Worm (Caenorhabditis elegans): ENCODE measurements around the gene glt-4.
A peak's percentile ranks its signal among the peaks of the same experiment; 100 is the strongest.

Gene glt-4

DNA sequence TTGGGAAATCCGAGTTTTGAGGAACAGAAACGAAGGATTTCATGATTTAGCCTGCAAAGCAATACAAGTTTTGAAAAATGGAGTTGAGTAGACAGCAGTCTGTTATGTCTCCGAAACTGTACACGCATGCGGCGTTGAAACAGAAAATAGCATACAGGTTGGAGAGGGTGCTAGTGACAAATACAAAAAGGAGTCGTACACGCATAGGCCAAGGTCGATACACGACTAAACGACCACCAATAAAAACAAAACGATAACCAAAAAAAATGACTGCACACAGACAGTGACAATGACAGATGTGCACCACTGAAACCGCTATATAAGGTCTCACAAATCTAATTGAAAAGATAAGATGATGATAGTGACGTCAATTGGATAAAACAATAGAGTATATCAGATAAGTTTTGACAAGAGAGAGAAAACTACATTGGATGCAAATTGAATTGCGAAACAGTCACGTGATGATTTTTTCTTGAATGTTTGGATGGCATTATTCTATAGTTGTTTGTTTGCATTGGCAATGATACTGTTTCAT, 45.7 kb downstream of the glt-4 start, which contains the start of gene fah-1:
Gene fah-1 (minus strand): TSS at position 51 of the 535 bp plus-strand sequence.
- TF ChIP-seq elt-2 (tag; optimal IDR thresholded peaks at IDR 0.05), result peak; percentile 22
- no peak for TF ChIP-seq lin-11 (tag; optimal IDR thresholded peaks at IDR 0.05)
- TF ChIP-seq hlh-30 (tag; optimal IDR thresholded peaks at IDR 0.05; ENCODE audit: insufficient read depth), result peak; percentile 61

DNA sequence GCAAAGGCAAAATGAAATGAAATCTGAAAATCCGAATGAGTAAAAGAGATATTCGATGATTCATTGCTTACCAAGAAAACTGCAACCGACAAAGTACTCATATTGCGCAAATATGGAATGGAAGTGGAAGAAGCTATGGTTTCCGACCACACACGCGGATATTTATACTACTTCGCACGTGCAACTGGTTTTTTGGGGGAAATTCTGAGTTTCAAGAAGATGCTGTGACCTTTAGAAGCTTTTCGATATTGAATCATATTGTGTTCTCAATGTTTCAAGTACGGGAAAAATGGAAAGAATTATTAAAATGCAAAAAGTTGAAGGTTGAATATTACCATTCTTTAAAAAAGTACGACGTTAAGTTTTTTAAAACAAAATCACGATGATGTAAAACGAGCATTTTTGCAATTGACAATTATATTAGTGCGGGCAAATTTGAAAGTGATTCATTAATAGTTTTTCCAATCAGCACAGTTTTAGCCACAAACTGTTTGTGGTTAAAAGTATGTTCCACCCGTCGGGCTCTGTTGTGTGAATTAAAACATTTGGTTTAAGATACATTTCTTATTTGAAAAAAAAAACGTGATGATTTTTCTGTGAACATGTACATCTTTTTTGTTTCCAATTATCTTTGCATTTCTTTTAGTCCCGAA, 47.7 kb downstream of the glt-4 start, which contains the start of the genes grl-6 and K10C2.6:
Gene grl-6 (minus strand): TSS at position 101 of the 653 bp plus-strand sequence.
Gene K10C2.6 (plus strand): TSS at position 603 of the 653 bp plus-strand sequence.
- no peak for TF ChIP-seq pag-3 (tag; optimal IDR thresholded peaks at IDR 0.05; ENCODE audit: borderline replicate concordance)
- TF ChIP-seq syd-9 (tag; optimal IDR thresholded peaks at IDR 0.05), result no peak
- no peak for TF ChIP-seq ama-1 (optimal IDR thresholded peaks at IDR 0.05)
- no peak for TF ChIP-seq tbx-2 (tag; optimal IDR thresholded peaks at IDR 0.05)
- no peak for TF ChIP-seq ceh-2 (tag; optimal IDR thresholded peaks at IDR 0.05)
- TF ChIP-seq madf-2 (tag; optimal IDR thresholded peaks at IDR 0.05), result no peak
- no peak for TF ChIP-seq fkh-10 (GFP tag; optimal IDR thresholded peaks at IDR 0.05)
- TF ChIP-seq ceh-18 (tag; optimal IDR thresholded peaks at IDR 0.05), result no peak

DNA sequence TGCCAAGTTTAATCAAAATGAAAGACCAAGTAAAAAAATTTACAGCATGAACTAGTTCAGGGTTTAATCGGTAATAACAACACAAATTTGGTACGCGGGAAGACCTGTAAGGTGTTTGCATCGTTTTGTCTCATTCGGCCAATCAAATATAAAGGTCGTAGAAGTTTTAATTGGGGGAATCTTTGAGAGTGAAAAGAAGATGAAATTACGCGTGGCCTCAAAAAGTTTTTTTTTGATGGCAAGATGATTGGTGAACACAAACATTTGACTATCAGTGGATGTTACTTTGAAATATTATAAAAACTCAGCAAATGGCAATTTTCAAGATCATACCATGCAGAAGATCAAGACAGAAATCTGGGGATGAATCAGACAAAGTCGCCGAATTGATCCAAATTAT, 51.9 kb downstream of the glt-4 start, which contains the start of gene nas-33:
Gene nas-33 (minus strand): TSS at position 101 of the 400 bp plus-strand sequence.
- TF ChIP-seq ceh-22 (tag; optimal IDR thresholded peaks at IDR 0.05) (no peak), pros-1 (tag; optimal IDR thresholded peaks at IDR 0.05) (no peak), pat-9 (tag; optimal IDR thresholded peaks at IDR 0.05) (no peak), fkh-6 (tag; optimal IDR thresholded peaks at IDR 0.05) (no peak), C08G9.2 (tag; optimal IDR thresholded peaks at IDR 0.05) (no peak), tbx-2 (tag; optimal IDR thresholded peaks at IDR 0.05) (no peak), elt-2 (tag; optimal IDR thresholded peaks at IDR 0.05) (no peak)

DNA sequence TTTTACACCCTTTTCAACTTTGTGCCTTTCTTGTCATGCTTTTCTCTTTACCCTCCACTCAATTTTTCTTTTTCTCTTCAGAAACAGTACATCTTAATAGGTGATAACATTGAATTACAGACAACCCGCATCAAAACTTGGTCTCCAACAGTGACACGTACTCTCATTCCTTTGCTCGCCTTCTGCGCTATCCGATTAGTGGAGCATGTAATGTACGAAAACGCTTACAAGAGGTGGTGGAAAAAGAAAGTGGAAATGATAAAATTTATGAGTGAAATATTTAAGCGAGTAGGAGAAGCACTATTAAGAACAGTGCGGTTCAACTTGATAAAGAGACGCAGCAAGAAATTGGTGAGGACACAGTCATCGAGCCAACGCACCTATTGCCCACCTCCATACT, 53.3 kb downstream of the glt-4 start, which contains the start of gene pept-1:
Gene pept-1 (plus strand): TSS at position 306 of the 400 bp plus-strand sequence.
- TF ChIP-seq fkh-6 (tag; optimal IDR thresholded peaks at IDR 0.05) (no peak), elt-2 (tag; optimal IDR thresholded peaks at IDR 0.05) (peak; percentile 19)

- TF ChIP-seq fkh-10 (GFP tag; optimal IDR thresholded peaks at IDR 0.05) (no peak), mec-3 (tag; optimal IDR thresholded peaks at IDR 0.05; ENCODE audit: borderline replicate concordance) (no peak), rnt-1 (tag; optimal IDR thresholded peaks at IDR 0.05) (no peak), ama-1 (optimal IDR thresholded peaks at IDR 0.05) (no peak), hlh-15 (tag; optimal IDR thresholded peaks at IDR 0.05) (no peak), fkh-6 (tag; optimal IDR thresholded peaks at IDR 0.05) (no peak), K02D7.2 (tag; optimal IDR thresholded peaks at IDR 0.05) (no peak), che-1 (tag; optimal IDR thresholded peaks at IDR 0.05) (no peak), ahr-1 (tag; optimal IDR thresholded peaks at IDR 0.05) (no peak), ceh-45 (GFP tag; IDR thresholded peaks at IDR 0.05) (no peak), ceh-34 (tag; optimal IDR thresholded peaks at IDR 0.05) (no peak), pax-1 (tag; optimal IDR thresholded peaks at IDR 0.05) (no peak), pros-1 (tag; optimal IDR thresholded peaks at IDR 0.05) (no peak), C08G9.2 (tag; optimal IDR thresholded peaks at IDR 0.05) (no peak), T23F11.4 (GFP tag; optimal IDR thresholded peaks at IDR 0.05) (no peak), ceh-30 (tag; optimal IDR thresholded peaks at IDR 0.05) (no peak)
These were observed 54.8 kb downstream of the glt-4 start for ce11 chrX:6458001-6458400.
